Worm (Caenorhabditis elegans) whole organism, L4/young adult: Measurements from ENCODE around the gene C17H12.3.

Source experiments
- W03F9.2 ChIP-seq: fragments of 150-350 bp; optimal IDR thresholded peaks from 2 replicates; lab custom pipeline; 2014; ENCODE audit warnings: missing biosample characterization, missing genetic modification characterization
- dao-5 ChIP-seq: sonication (generic microtip); optimal IDR thresholded peaks from 2 replicates; lab custom pipeline; 2016; ENCODE audit warnings: missing genotype, missing genetic modification characterization, moderate library complexity, missing compliant biosample characterization
- him-1 ChIP-seq: sonication (generic microtip); optimal IDR thresholded peaks from 2 replicates; lab custom pipeline; 2016; ENCODE audit warnings: missing genotype, missing genetic modification reagents, missing genetic modification characterization, missing compliant biosample characterization

DNA sequence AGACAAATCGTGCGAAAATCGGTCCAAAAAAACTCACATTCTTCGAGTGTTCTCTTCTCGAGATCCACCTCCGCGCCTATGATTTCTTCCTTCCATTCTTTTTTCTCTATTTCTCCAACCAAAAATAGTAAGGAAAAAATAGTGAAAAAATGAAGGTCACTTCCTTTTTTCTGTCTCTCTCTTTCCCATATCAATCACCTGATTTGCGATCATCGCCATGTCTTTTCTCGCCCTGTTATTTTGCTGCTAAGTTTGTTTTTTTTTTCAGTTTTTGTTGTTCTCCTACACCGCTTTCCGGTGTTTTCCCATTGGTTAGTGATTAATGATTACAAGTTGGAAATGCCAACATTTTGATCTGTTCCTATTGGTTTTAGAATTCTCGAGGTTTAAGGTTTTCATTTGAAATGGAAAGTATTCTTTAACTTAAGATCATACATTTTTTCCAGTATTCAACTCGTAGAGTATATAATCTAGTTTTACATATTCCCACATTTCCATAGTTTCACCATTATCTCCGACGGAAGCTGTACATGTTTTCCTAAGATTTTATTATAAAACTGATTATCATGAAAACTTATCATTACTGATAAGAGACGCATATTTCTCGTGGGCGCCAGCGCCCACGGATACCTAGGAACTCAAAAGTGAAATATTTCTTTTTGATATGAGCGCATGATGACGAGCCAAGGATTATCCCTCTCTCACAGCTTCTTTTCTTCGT, 46.3 kb upstream of the C17H12.3 start:
- TF ChIP-seq him-1 (tag; lab: Kevin White, UChicago) (no peak), W03F9.2 (tag; lab: Kevin White, UChicago) (no peak), dao-5 (no peak)
